Fruit fly (Drosophila melanogaster) whole organism, wandering third instar larva: ENCODE results near the gene mew.

Experiments
- br ChIP-seq: fragments of 200-800 bp; sonication (Bioruptor generic); optimal IDR thresholded peaks from 2 replicates; lab custom pipeline; 2016; ENCODE audit warnings: missing biosample characterization, missing genetic modification characterization
- foxo ChIP-seq, 2 experiments: fragments of 200-800 bp; sonication (Bioruptor generic); optimal IDR thresholded peaks; 2 replicates in 1 of 2; 3 replicates in 1 of 2; lab custom pipeline; 2016 to 2017; ENCODE audit warnings: missing biosample characterization in 2 of 2, missing genetic modification characterization in 2 of 2
- lola ChIP-seq: fragments of >200 bp; optimal IDR thresholded peaks from 2 replicates; lab custom pipeline; 2017; ENCODE audit warnings: missing biosample characterization, missing genetic modification characterization

DNA sequence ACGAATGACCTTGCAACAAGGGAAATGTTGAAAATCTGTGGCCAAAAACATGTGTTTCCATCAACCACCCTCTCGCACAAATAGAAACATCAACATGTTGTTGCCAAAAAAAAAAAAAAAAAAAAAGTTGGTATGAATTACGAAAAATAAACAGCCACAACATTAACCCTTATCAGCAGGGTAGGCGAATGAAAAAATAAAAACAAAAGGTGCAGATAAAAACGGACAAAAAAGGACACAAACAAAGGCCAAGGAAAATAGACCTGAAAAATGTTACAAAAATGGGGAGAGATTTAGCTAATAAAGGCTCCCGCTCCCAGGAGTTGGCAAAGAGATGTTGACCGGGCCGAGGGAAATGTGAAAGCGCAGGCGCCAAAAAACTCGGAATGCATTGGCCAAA, 48.9 kb downstream of the mew start:
- TF ChIP-seq foxo (GFP tag; optimal IDR thresholded peaks at IDR 0.05; lab: Kevin White, UChicago) (no peak), br (no peak), lola (GFP tag; lab: Kevin White, UChicago) (no peak)
